Fruit fly (Drosophila melanogaster): ENCODE data around the gene Nup154.

The Nup154 gene

DNA sequence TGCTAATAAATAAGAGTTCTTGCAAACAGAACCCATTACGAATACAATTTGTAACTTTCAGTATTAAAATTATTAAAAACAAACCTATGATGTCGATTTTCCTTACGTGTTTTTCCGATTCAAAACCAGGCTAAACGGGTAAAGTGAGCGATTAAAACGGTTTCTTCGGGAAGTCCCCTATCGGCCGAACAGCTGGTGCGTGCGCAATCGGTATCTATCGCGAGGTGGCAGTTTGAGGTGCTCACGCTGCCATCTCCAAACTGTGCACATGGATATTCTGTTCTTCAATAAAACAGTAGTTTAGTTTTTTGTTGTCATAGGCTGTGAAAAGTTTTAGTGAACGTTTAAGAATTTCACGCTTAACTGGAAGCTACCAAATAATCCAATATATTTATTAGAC, 15.5 kb upstream of the Nup154 start, which contains the start of gene TTLL4A (continued):
- TF ChIP-seq CG30403 (GFP tag; optimal IDR thresholded peaks at IDR 0.05) (peak; percentile 32), CG7786 (GFP tag; optimal IDR thresholded peaks at IDR 0.05) (no peak), CG14710 (tag; optimal IDR thresholded peaks at IDR 0.05) (no peak), CG14667 (GFP tag; IDR thresholded peaks at IDR 0.05) (no peak), tio (GFP tag; optimal IDR thresholded peaks at IDR 0.05) (no peak), lilli (GFP tag; optimal IDR thresholded peaks at IDR 0.05) (peak; percentile 43), jigr1 (GFP tag; IDR thresholded peaks at IDR 0.05) (no peak), bigmax (GFP tag; optimal IDR thresholded peaks at IDR 0.05) (no peak), CG3838 (GFP tag; optimal IDR thresholded peaks at IDR 0.05) (no peak), Doc3 (GFP tag; IDR thresholded peaks at IDR 0.05; ENCODE audit: partially characterized antibody) (peak; percentile 97), abd-A (tag; optimal IDR thresholded peaks at IDR 0.05) (no peak), crol (GFP tag; IDR thresholded peaks at IDR 0.05) (no peak), CG4328 (GFP tag; optimal IDR thresholded peaks at IDR 0.05) (no peak), inv (GFP tag; IDR thresholded peaks at IDR 0.05; ENCODE audit: partially characterized antibody) (peak; percentile 96), ATbp (GFP tag; optimal IDR thresholded peaks at IDR 0.05) (no peak), PHDP (tag; optimal IDR thresholded peaks at IDR 0.05) (no peak), dimm (GFP tag; IDR thresholded peaks at IDR 0.05) (no peak), CG9437 (GFP tag; optimal IDR thresholded peaks at IDR 0.05) (peak; percentile 85), lov (optimal IDR thresholded peaks at IDR 0.05) (no peak), lov (GFP tag; IDR thresholded peaks at IDR 0.05) (no peak), ase (GFP tag; IDR thresholded peaks at IDR 0.05) (no peak), CG8089 (GFP tag; optimal IDR thresholded peaks at IDR 0.05) (no peak), caup (GFP tag; optimal IDR thresholded peaks at IDR 0.05; ENCODE audit: severe bottlenecking) (no peak), CG14014 (GFP tag; IDR thresholded peaks at IDR 0.05) (no peak), vnd (GFP tag; IDR thresholded peaks at IDR 0.05; ENCODE audit: partially characterized antibody) (peak; percentile 97), pho (GFP tag; optimal IDR thresholded peaks at IDR 0.05) (no peak), CG14965 (GFP tag; optimal IDR thresholded peaks at IDR 0.05; ENCODE audit: borderline replicate concordance) (no peak), pnt (GFP tag; optimal IDR thresholded peaks at IDR 0.05) (no peak), TFAM (GFP tag; optimal IDR thresholded peaks at IDR 0.05) (no peak), Adf1 (GFP tag; IDR thresholded peaks at IDR 0.05) (peak; percentile 18; the same call in 1 of the 2 replicates), tll (GFP tag; optimal IDR thresholded peaks at IDR 0.05) (no peak), Lhr (GFP tag; optimal IDR thresholded peaks at IDR 0.05) (no peak), Sox100B (GFP tag; optimal IDR thresholded peaks at IDR 0.05) (no peak), ci (GFP tag; IDR thresholded peaks at IDR 0.05) (no peak), Mrtf (GFP tag; IDR thresholded peaks at IDR 0.05) (no peak), slou (GFP tag; optimal IDR thresholded peaks at IDR 0.05) (no peak), repo (GFP tag; optimal IDR thresholded peaks at IDR 0.05) (no peak), ac (GFP tag; optimal IDR thresholded peaks at IDR 0.05) (no peak), CG2875 (GFP tag; optimal IDR thresholded peaks at IDR 0.05) (no peak), sens-2 (GFP tag; IDR thresholded peaks at IDR 0.05) (no peak), zfh2 (GFP tag; optimal IDR thresholded peaks at IDR 0.05) (peak; percentile 46), onecut (GFP tag; IDR thresholded peaks at IDR 0.05) (peak; percentile 72), Doc2 (GFP tag; IDR thresholded peaks at IDR 0.05) (no peak), Six4 (GFP tag; optimal IDR thresholded peaks at IDR 0.05) (no peak), bbx (GFP tag; IDR thresholded peaks at IDR 0.05; ENCODE audit: partially characterized antibody) (peak; percentile 99), CG8281 (tag; optimal IDR thresholded peaks at IDR 0.05) (no peak), CG8478 (optimal IDR thresholded peaks at IDR 0.05) (no peak), CG10959 (GFP tag; IDR thresholded peaks at IDR 0.05) (no peak), CG9727 (GFP tag; optimal IDR thresholded peaks at IDR 0.05) (no peak), tna (GFP tag; IDR thresholded peaks at IDR 0.05; ENCODE audit: partially characterized antibody) (peak; percentile 96), CG5953 (GFP tag; IDR thresholded peaks at IDR 0.05) (no peak), so (GFP tag; IDR thresholded peaks at IDR 0.05) (no peak)
